Fruit fly (Drosophila melanogaster): Measurements from ENCODE around the gene SNF4Agamma.

DNA sequence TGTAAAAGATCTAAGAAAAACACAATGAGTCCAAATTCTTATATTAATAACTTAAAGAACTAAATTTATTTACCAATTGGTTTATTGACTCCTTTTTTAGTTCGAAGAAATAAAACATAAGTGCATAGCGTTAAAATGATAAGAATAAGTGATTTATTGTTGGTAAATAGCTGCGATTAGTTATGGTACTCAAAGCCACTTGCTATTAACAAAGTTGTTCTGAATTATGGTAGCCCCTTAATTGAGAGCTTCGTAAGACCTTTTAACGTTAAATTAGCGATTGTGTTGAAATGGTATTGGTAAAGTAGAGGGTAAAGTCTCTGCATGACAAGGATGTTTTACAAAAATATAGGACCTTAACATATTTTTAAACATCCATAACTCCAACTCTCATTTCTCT, 105.3 kb downstream of the SNF4Agamma start:
- TF ChIP-seq usp (GFP tag; optimal IDR thresholded peaks at IDR 0.05), result no peak
- TF ChIP-seq psq (GFP tag; optimal IDR thresholded peaks at IDR 0.05), result no peak
- no peak for TF ChIP-seq h (GFP tag; optimal IDR thresholded peaks at IDR 0.05)
- TF ChIP-seq GATAd (GFP tag; optimal IDR thresholded peaks at IDR 0.05), result no peak
- no peak for TF ChIP-seq CG32264 (GFP tag; optimal IDR thresholded peaks at IDR 0.05)
- no peak for TF ChIP-seq Dif (GFP tag; optimal IDR thresholded peaks at IDR 0.05; ENCODE audit: partially characterized antibody)
- TF ChIP-seq jim (GFP tag; optimal IDR thresholded peaks at IDR 0.05), result no peak
- no peak for TF ChIP-seq Jra (GFP tag; optimal IDR thresholded peaks at IDR 0.05)
- TF ChIP-seq dl (GFP tag; optimal IDR thresholded peaks at IDR 0.05; ENCODE audit: insufficient read depth in 1 of 2, partially characterized antibody in 2 of 2), result no peak
